Worm (Caenorhabditis elegans): Measurements from ENCODE around the gene srd-13.

DNA sequence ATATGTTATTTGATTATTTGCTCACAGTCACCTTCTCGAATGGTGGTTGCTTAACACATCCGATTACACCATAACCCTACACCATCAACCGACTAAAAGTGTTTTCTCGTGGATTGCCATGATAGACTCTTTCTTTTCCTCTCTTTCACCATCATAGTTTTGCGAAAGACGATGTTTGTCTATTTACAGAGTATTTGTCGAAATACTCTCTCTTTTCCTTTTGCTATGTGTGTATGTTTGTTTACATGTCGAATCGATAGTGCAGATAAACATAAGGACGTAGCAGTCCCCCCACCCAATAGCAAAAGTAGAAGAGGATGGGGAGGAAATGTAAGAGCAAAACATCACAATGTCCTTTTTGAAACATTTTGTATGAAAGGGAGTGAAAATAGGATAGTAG lies 32.1 kb downstream of the srd-13 start:
- TF ChIP-seq flt-1 (GFP tag; IDR thresholded peaks at IDR 0.05) (no peak), klf-2 (GFP tag; conservative IDR thresholded peaks at IDR 0.05) (no peak), T22C8.4 (GFP tag; IDR thresholded peaks at IDR 0.05) (no peak), ztf-23 (GFP tag; IDR thresholded peaks at IDR 0.05) (no peak), med-1 (GFP tag; optimal IDR thresholded peaks at IDR 0.05; ENCODE audit: insufficient read depth) (no peak), ztf-29 (GFP tag; IDR thresholded peaks at IDR 0.05) (no peak), cog-1 (tag; optimal IDR thresholded peaks at IDR 0.05) (no peak)
